Fruit fly (Drosophila melanogaster): ENCODE measurements around the gene CG9992.

The CG9992 gene

dm6 chrX:16368585-16368984 lies 16.1 kb downstream of the CG9992 start:
- TF ChIP-seq CG14711 (tag; optimal IDR thresholded peaks at IDR 0.05) = no peak
- no peak for TF ChIP-seq Mnt (GFP tag; optimal IDR thresholded peaks at IDR 0.05)
- TF ChIP-seq cic (GFP tag; optimal IDR thresholded peaks at IDR 0.05) = no peak
- no peak for TF ChIP-seq CG12768 (GFP tag; optimal IDR thresholded peaks at IDR 0.05)
- no peak for TF ChIP-seq bab1 (GFP tag; optimal IDR thresholded peaks at IDR 0.05)
- TF ChIP-seq ovo (GFP tag; optimal IDR thresholded peaks at IDR 0.05) = no peak
- no peak for TF ChIP-seq tj (GFP tag; optimal IDR thresholded peaks at IDR 0.05)
- TF ChIP-seq cnc (optimal IDR thresholded peaks at IDR 0.05) = no peak
- no peak for TF ChIP-seq CG7045 (GFP tag; optimal IDR thresholded peaks at IDR 0.05)
- no peak for TF ChIP-seq pad (GFP tag; optimal IDR thresholded peaks at IDR 0.05)
- no peak for TF ChIP-seq CG33017 (tag; optimal IDR thresholded peaks at IDR 0.05)
- TF ChIP-seq Hr96 (GFP tag; optimal IDR thresholded peaks at IDR 0.05) = no peak
- no peak for TF ChIP-seq CG1620 (GFP tag; optimal IDR thresholded peaks at IDR 0.05)
- TF ChIP-seq Clk (GFP tag; optimal IDR thresholded peaks at IDR 0.05) = no peak
- no peak for TF ChIP-seq Crg-1 (GFP tag; optimal IDR thresholded peaks at IDR 0.05)
- TF ChIP-seq toe (GFP tag; optimal IDR thresholded peaks at IDR 0.05) = no peak
- no peak for TF ChIP-seq CG5204 (GFP tag; optimal IDR thresholded peaks at IDR 0.05)

- no peak for TF ChIP-seq CG7045 (GFP tag; optimal IDR thresholded peaks at IDR 0.05)
- peak; percentile 33 for TF ChIP-seq bab1 (GFP tag; optimal IDR thresholded peaks at IDR 0.05)
- no peak for TF ChIP-seq CG33017 (tag; optimal IDR thresholded peaks at IDR 0.05)
- peak; percentile 1 for TF ChIP-seq Crg-1 (GFP tag; optimal IDR thresholded peaks at IDR 0.05)
- no peak for TF ChIP-seq ovo (GFP tag; optimal IDR thresholded peaks at IDR 0.05)
- TF ChIP-seq CG12768 (GFP tag; optimal IDR thresholded peaks at IDR 0.05) = no peak
- TF ChIP-seq CG7101 (tag; optimal IDR thresholded peaks at IDR 0.05) = no peak
- no peak for TF ChIP-seq CG1620 (GFP tag; optimal IDR thresholded peaks at IDR 0.05)
- peak; percentile 41 for TF ChIP-seq Mnt (GFP tag; optimal IDR thresholded peaks at IDR 0.05)
- no peak for TF ChIP-seq Hr96 (GFP tag; optimal IDR thresholded peaks at IDR 0.05)
- TF ChIP-seq toe (GFP tag; optimal IDR thresholded peaks at IDR 0.05) = no peak
- TF ChIP-seq pad (GFP tag; optimal IDR thresholded peaks at IDR 0.05) = no peak
These were observed 23.4 kb downstream of the CG9992 start, which contains the start of gene nonA for dm6 chrX:16361306-16361705. TSS of gene nonA (plus strand) at chrX:16361569.

- TF ChIP-seq kay (GFP tag; ENCODE audit: borderline replicate concordance) (peak; percentile 75), CG5204 (GFP tag; optimal IDR thresholded peaks at IDR 0.05) (no peak), Hr96 (GFP tag; optimal IDR thresholded peaks at IDR 0.05) (no peak), CG14711 (tag; optimal IDR thresholded peaks at IDR 0.05) (peak; percentile 90), CG12768 (GFP tag; optimal IDR thresholded peaks at IDR 0.05) (peak; percentile 84), ovo (GFP tag; optimal IDR thresholded peaks at IDR 0.05) (peak; percentile 89), CG7045 (GFP tag; optimal IDR thresholded peaks at IDR 0.05) (peak; percentile 76), Crg-1 (GFP tag; optimal IDR thresholded peaks at IDR 0.05) (peak; percentile 73), Mnt (GFP tag; optimal IDR thresholded peaks at IDR 0.05) (peak; percentile 84), cnc (optimal IDR thresholded peaks at IDR 0.05) (no peak), Clk (GFP tag; optimal IDR thresholded peaks at IDR 0.05) (peak; percentile 59), CG7101 (tag; optimal IDR thresholded peaks at IDR 0.05) (peak; percentile 94), bab1 (GFP tag; optimal IDR thresholded peaks at IDR 0.05) (peak; percentile 94), toe (GFP tag; optimal IDR thresholded peaks at IDR 0.05) (peak; percentile 65), cic (GFP tag; optimal IDR thresholded peaks at IDR 0.05) (no peak), CG1620 (GFP tag; optimal IDR thresholded peaks at IDR 0.05) (peak; percentile 41), pad (GFP tag; optimal IDR thresholded peaks at IDR 0.05) (peak; percentile 78), CG11617 (GFP tag; optimal IDR thresholded peaks at IDR 0.05) (peak; percentile 93), CG33017 (tag; optimal IDR thresholded peaks at IDR 0.05) (peak; percentile 82), tj (GFP tag; optimal IDR thresholded peaks at IDR 0.05) (peak; percentile 78)
These were observed 25.9 kb downstream of the CG9992 start, which contains the start of the genes U2af50 and PIG-Q for dm6 chrX:16358670-16359320. TSS of gene U2af50 (minus strand) at chrX:16359039. TSS of gene PIG-Q (plus strand) at chrX:16359143.

dm6 chrX:16350062-16350461 lies 34.6 kb downstream of the CG9992 start, which contains the start of gene sl:
TSS of gene sl (plus strand) at chrX:16350315.
- peak; percentile 67 for TF ChIP-seq CG14711 (tag; optimal IDR thresholded peaks at IDR 0.05)
- no peak for TF ChIP-seq cic (GFP tag; optimal IDR thresholded peaks at IDR 0.05)

dm6 chrX:16335107-16335642 lies 49.5 kb downstream of the CG9992 start:
- TF ChIP-seq Mnt (GFP tag; optimal IDR thresholded peaks at IDR 0.05) (peak; percentile 89), tj (GFP tag; optimal IDR thresholded peaks at IDR 0.05) (peak; percentile 75), cic (GFP tag; optimal IDR thresholded peaks at IDR 0.05) (peak; percentile 28), CG33017 (tag; optimal IDR thresholded peaks at IDR 0.05) (peak; percentile 64), pad (GFP tag; optimal IDR thresholded peaks at IDR 0.05) (peak; percentile 53), CG1620 (GFP tag; optimal IDR thresholded peaks at IDR 0.05) (peak; percentile 57), ovo (GFP tag; optimal IDR thresholded peaks at IDR 0.05) (peak; percentile 70), CG14711 (tag; optimal IDR thresholded peaks at IDR 0.05) (peak; percentile 75), Clk (GFP tag; optimal IDR thresholded peaks at IDR 0.05) (no peak), CG7101 (tag; optimal IDR thresholded peaks at IDR 0.05) (peak; percentile 86), Hr96 (GFP tag; optimal IDR thresholded peaks at IDR 0.05) (no peak), toe (GFP tag; optimal IDR thresholded peaks at IDR 0.05) (peak; percentile 51), CG12768 (GFP tag; optimal IDR thresholded peaks at IDR 0.05) (peak; percentile 65), kay (GFP tag; ENCODE audit: borderline replicate concordance) (peak; percentile 47), CG5204 (GFP tag; optimal IDR thresholded peaks at IDR 0.05) (peak; percentile 70), bab1 (GFP tag; optimal IDR thresholded peaks at IDR 0.05) (peak; percentile 62), CG11617 (GFP tag; optimal IDR thresholded peaks at IDR 0.05) (peak; percentile 89), CG7045 (GFP tag; optimal IDR thresholded peaks at IDR 0.05) (peak; percentile 58), cnc (optimal IDR thresholded peaks at IDR 0.05) (no peak), Crg-1 (GFP tag; optimal IDR thresholded peaks at IDR 0.05) (peak; percentile 79)
